Fruit fly (Drosophila melanogaster): Measurements from ENCODE around the gene Trmt61.

- TF ChIP-seq Side (GFP tag; optimal IDR thresholded peaks at IDR 0.05) (no peak), ara (GFP tag; IDR thresholded peaks at IDR 0.05) (no peak), HLH4C (GFP tag; IDR thresholded peaks at IDR 0.05; ENCODE audit: partially characterized antibody) (no peak), CG7357 (GFP tag; IDR thresholded peaks at IDR 0.05) (no peak), NC2β (GFP tag; optimal IDR thresholded peaks at IDR 0.05) (peak; percentile 28), Mad (GFP tag; optimal IDR thresholded peaks at IDR 0.05) (no peak), esg (GFP tag; conservative IDR thresholded peaks at IDR 0.05) (no peak), croc (GFP tag; conservative IDR thresholded peaks at IDR 0.05) (no peak), CG9817 (tag; optimal IDR thresholded peaks at IDR 0.05) (no peak)
Measured at dm6 chr3R:26010628-26011027, 48.7 kb upstream of the Trmt61 start.
